Fruit fly (Drosophila melanogaster): ENCODE measurements around the gene Cyp4e3.
A peak's percentile ranks its signal among the peaks of the same experiment; 100 is the strongest.

Cyp4e3 gene

dm6 chr2L:9782176-9782581, 32.3 kb upstream of the Cyp4e3 start, which contains the start of gene IP3K1:
Gene IP3K1 (plus strand): TSS chr2L:9782384.
- TF ChIP-seq Smox (GFP tag; optimal IDR thresholded peaks at IDR 0.05), result no peak
- peak; percentile 46; the same call in 2 of the 3 replicates for TF ChIP-seq CG8119 (GFP tag; IDR thresholded peaks at IDR 0.05)
- TF ChIP-seq CG8319 (GFP tag; optimal IDR thresholded peaks at IDR 0.05), result no peak
- TF ChIP-seq net (GFP tag; optimal IDR thresholded peaks at IDR 0.05), result peak; percentile 82
- peak; percentile 35 for TF ChIP-seq CG6792 (GFP tag; optimal IDR thresholded peaks at IDR 0.05)
- TF ChIP-seq Eip78C (GFP tag), result peak; percentile 72
- peak; percentile 8 for TF ChIP-seq CG8632 (GFP tag; optimal IDR thresholded peaks at IDR 0.05)
- no peak for TF ChIP-seq dac (GFP tag; optimal IDR thresholded peaks at IDR 0.05)
- peak; percentile 39 for TF ChIP-seq CG7368 (GFP tag; optimal IDR thresholded peaks at IDR 0.05)
- TF ChIP-seq CG11762 (GFP tag; optimal IDR thresholded peaks at IDR 0.05; ENCODE audit: insufficient read depth), result no peak
- peak; percentile 54 for TF ChIP-seq CG3919 (GFP tag; optimal IDR thresholded peaks at IDR 0.05)
- peak; percentile 73 for TF ChIP-seq Lpt (GFP tag; optimal IDR thresholded peaks at IDR 0.05)
- TF ChIP-seq Sox102F (GFP tag; optimal IDR thresholded peaks at IDR 0.05), result peak; percentile 75
- TF ChIP-seq achi (GFP tag; optimal IDR thresholded peaks at IDR 0.05), result no peak
- peak; percentile 81 for TF ChIP-seq svp (GFP tag)
- peak; percentile 53 for TF ChIP-seq dsx (GFP tag; optimal IDR thresholded peaks at IDR 0.05; ENCODE audit: poor library complexity, severe bottlenecking)
- TF ChIP-seq cyc (GFP tag; optimal IDR thresholded peaks at IDR 0.05), result peak; percentile 22
- TF ChIP-seq CG16779 (tag; optimal IDR thresholded peaks at IDR 0.05), result peak; percentile 76
- no peak for TF ChIP-seq lz (GFP tag; optimal IDR thresholded peaks at IDR 0.05)
- TF ChIP-seq CG34406 (GFP tag; optimal IDR thresholded peaks at IDR 0.05), result peak; percentile 11
- no peak for TF ChIP-seq CG10631 (GFP tag; optimal IDR thresholded peaks at IDR 0.05)
- TF ChIP-seq CG15336 (GFP tag; IDR thresholded peaks at IDR 0.05), result peak; percentile 65; the same call in 1 of the 2 replicates
- TF ChIP-seq spab (GFP tag; optimal IDR thresholded peaks at IDR 0.05), result peak; percentile 31
- no peak for TF ChIP-seq Met (GFP tag; optimal IDR thresholded peaks at IDR 0.05)
- peak; percentile 60 for TF ChIP-seq Sox14 (GFP tag; optimal IDR thresholded peaks at IDR 0.05)
- peak; percentile 62 for TF ChIP-seq Eip93F (GFP tag; optimal IDR thresholded peaks at IDR 0.05)
- TF ChIP-seq CG31627 (GFP tag; optimal IDR thresholded peaks at IDR 0.05), result no peak
- TF ChIP-seq CG6276 (GFP tag; optimal IDR thresholded peaks at IDR 0.05), result peak; percentile 53
- TF ChIP-seq esn (GFP tag; optimal IDR thresholded peaks at IDR 0.05), result peak; percentile 57
- no peak for TF ChIP-seq CG11294 (GFP tag; IDR thresholded peaks at IDR 0.05)
- TF ChIP-seq CG32006 (GFP tag; optimal IDR thresholded peaks at IDR 0.05), result peak; percentile 28
- TF ChIP-seq fd85E (GFP tag; optimal IDR thresholded peaks at IDR 0.05), result no peak
- no peak for TF ChIP-seq OdsH (GFP tag; optimal IDR thresholded peaks at IDR 0.05)
- TF ChIP-seq CG6854 (GFP tag; optimal IDR thresholded peaks at IDR 0.05), result peak; percentile 88
- TF ChIP-seq CG10669 (GFP tag; optimal IDR thresholded peaks at IDR 0.05), result peak; percentile 25
- peak; percentile 2 for TF ChIP-seq fd59A (GFP tag; optimal IDR thresholded peaks at IDR 0.05)
- TF ChIP-seq CG4318 (GFP tag; optimal IDR thresholded peaks at IDR 0.05), result no peak
- peak; percentile 43 for TF ChIP-seq CG6808 (GFP tag; optimal IDR thresholded peaks at IDR 0.05)
- peak; percentile 20 for TF ChIP-seq Ets96B (tag; optimal IDR thresholded peaks at IDR 0.05)
- 0 out of 2 replicates have a peak, but pooled peaks have one; percentile 42 for TF ChIP-seq Gug (GFP tag; IDR thresholded peaks at IDR 0.05)
- peak; percentile 50 for TF ChIP-seq Eip75B (GFP tag; optimal IDR thresholded peaks at IDR 0.05)
- TF ChIP-seq CG11902 (GFP tag; optimal IDR thresholded peaks at IDR 0.05), result no peak
- TF ChIP-seq Hr4 (GFP tag; optimal IDR thresholded peaks at IDR 0.05), result no peak
- no peak for TF ChIP-seq acj6 (GFP tag; optimal IDR thresholded peaks at IDR 0.05)
- TF ChIP-seq topi (GFP tag; optimal IDR thresholded peaks at IDR 0.05), result peak; percentile 62
- TF ChIP-seq vri (GFP tag; optimal IDR thresholded peaks at IDR 0.05), result peak; percentile 85
- peak; percentile 74 to 76 for TF ChIP-seq ss (GFP tag; optimal IDR thresholded peaks at IDR 0.05)
- TF ChIP-seq fkh (GFP tag; optimal IDR thresholded peaks at IDR 0.05), result peak; percentile 54
- TF ChIP-seq CG1621 (tag; optimal IDR thresholded peaks at IDR 0.05), result peak; percentile 64
- TF ChIP-seq Ets21C (GFP tag; optimal IDR thresholded peaks at IDR 0.05), result no peak
- TF ChIP-seq Hr38 (GFP tag; optimal IDR thresholded peaks at IDR 0.05), result no peak
- peak; percentile 77 for TF ChIP-seq CG9139 (GFP tag; optimal IDR thresholded peaks at IDR 0.05)

Measured in whole organism, prepupa.